Fruit fly (Drosophila melanogaster) whole organism, embryonic: ENCODE results near the gene Lst8.

Experiments used
- Bgb ChIP-seq: fragments of 200-800 bp; sonication (Bioruptor generic); IDR thresholded peaks from 2 replicates; pipeline ENCODE4 v1.3.6; 2022; ENCODE audit warnings: missing biosample characterization, missing genetic modification characterization; ENCODE audit not compliant: partially characterized antibody
- BtbVII ChIP-seq: fragments of 200-800 bp; sonication (Bioruptor generic); optimal IDR thresholded peaks from 3 replicates; lab custom pipeline; 2017; ENCODE audit warnings: missing biosample characterization, mild to moderate bottlenecking, missing genetic modification characterization
- CG11398 ChIP-seq: fragments of 200-800 bp; sonication (Bioruptor generic); optimal IDR thresholded peaks from 2 replicates; lab custom pipeline; 2016; ENCODE audit warnings: missing biosample characterization, missing genetic modification characterization
- CG12769 ChIP-seq: fragments of 200-800 bp; sonication (Bioruptor generic); optimal IDR thresholded peaks from 2 replicates; lab custom pipeline; 2019; ENCODE audit warnings: missing biosample characterization, mild to moderate bottlenecking, missing genetic modification characterization, moderate library complexity
- CG14860 ChIP-seq: fragments of 200-800 bp; sonication (Bioruptor generic); IDR thresholded peaks from 3 replicates; pipeline ENCODE4 v1.3.6; 2022; ENCODE audit warnings: missing biosample characterization, missing genetic modification characterization; ENCODE audit not compliant: partially characterized antibody
- CG1792 ChIP-seq: fragments of 200-800 bp; sonication (Bioruptor generic); optimal IDR thresholded peaks from 2 replicates; lab custom pipeline; 2016; ENCODE audit warnings: missing biosample characterization, missing genetic modification characterization
- CG30020 ChIP-seq: fragments of 200-800 bp; optimal IDR thresholded peaks from 2 replicates; lab custom pipeline; 2019; ENCODE audit warnings: missing biosample characterization, mild to moderate bottlenecking, missing genetic modification characterization, moderate library complexity
- CG31441 ChIP-seq: fragments of 200-800 bp; sonication (Bioruptor generic); IDR thresholded peaks from 2 replicates; pipeline ENCODE4 v1.3.6; 2022; ENCODE audit warnings: missing biosample characterization, missing genetic modification characterization
- CG3407 ChIP-seq: fragments of 200-800 bp; sonication (Bioruptor generic); optimal IDR thresholded peaks from 2 replicates; lab custom pipeline; 2018; ENCODE audit warnings: missing biosample characterization, mild to moderate bottlenecking, missing genetic modification characterization
- CG34422 ChIP-seq: fragments of 200-800 bp; sonication (Bioruptor generic); IDR thresholded peaks from 3 replicates; pipeline ENCODE4 v1.3.6; 2022; ENCODE audit warnings: missing biosample characterization, missing genetic modification characterization
- CG4282 ChIP-seq: fragments of 200-800 bp; sonication (Bioruptor generic); optimal IDR thresholded peaks from 2 replicates; lab custom pipeline; 2016; ENCODE audit warnings: missing biosample characterization, missing genetic modification characterization
- CG4404 ChIP-seq: fragments of 200-800 bp; sonication (Bioruptor generic); IDR thresholded peaks from 2 replicates; pipeline ENCODE4 v1.3.6; 2022; ENCODE audit warnings: missing biosample characterization, missing genetic modification characterization
- CG4820 ChIP-seq: fragments of 200-800 bp; sonication (Bioruptor generic); optimal IDR thresholded peaks from 3 replicates; lab custom pipeline; 2016; ENCODE audit warnings: missing biosample characterization, missing genetic modification characterization
- CG6813 ChIP-seq: fragments of 200-800 bp; sonication (Bioruptor generic); optimal IDR thresholded peaks from 2 replicates; lab custom pipeline; 2017; ENCODE audit warnings: missing biosample characterization, missing genetic modification characterization, mild to moderate bottlenecking, moderate library complexity, missing genetic modification reagents
- CG7928 ChIP-seq: fragments of 200-800 bp; sonication (Bioruptor generic); optimal IDR thresholded peaks from 2 replicates; lab custom pipeline; 2017; ENCODE audit warnings: missing biosample characterization, mild to moderate bottlenecking, missing genetic modification characterization
- CG8359 ChIP-seq: fragments of 200-800 bp; sonication (Bioruptor generic); optimal IDR thresholded peaks from 2 replicates; lab custom pipeline; 2017; ENCODE audit warnings: missing biosample characterization, mild to moderate bottlenecking, missing genetic modification characterization, borderline replicate concordance
- CG9215 ChIP-seq: fragments of 200-800 bp; sonication (Bioruptor generic); IDR thresholded peaks from 2 replicates; pipeline ENCODE4 v1.3.6; 2022; ENCODE audit warnings: missing biosample characterization, missing genetic modification characterization
- CG9609 ChIP-seq: fragments of 200-800 bp; sonication (Bioruptor generic); optimal IDR thresholded peaks from 3 replicates; lab custom pipeline; 2016; ENCODE audit warnings: missing biosample characterization, missing genetic modification characterization
- Chrac-16 ChIP-seq: fragments of 200-800 bp; sonication (Bioruptor generic); optimal IDR thresholded peaks from 3 replicates; lab custom pipeline; 2016; ENCODE audit warnings: missing biosample characterization, missing genetic modification characterization
- Dfd ChIP-seq, 2 experiments: fragments of >200 bp; optimal IDR thresholded peaks; 2 replicates each; lab custom pipeline; 2017; ENCODE audit warnings: missing biosample characterization in 2 of 2, missing genetic modification characterization in 2 of 2
- Eip74EF ChIP-seq, 2 experiments: fragments of 200-800 bp in 1 of 2; fragments of >200 bp in 1 of 2; sonication (Bioruptor generic) in 1 of 2; optimal IDR thresholded peaks; 2 replicates each; lab custom pipeline; 2017 to 2019; ENCODE audit warnings: missing biosample characterization in 2 of 2, missing genetic modification characterization in 2 of 2, mild to moderate bottlenecking in 1 of 2, moderate library complexity in 1 of 2
- HHEX ChIP-seq: fragments of 200-800 bp; sonication (Bioruptor generic); optimal IDR thresholded peaks from 3 replicates; lab custom pipeline; 2017; ENCODE audit warnings: missing biosample characterization, mild to moderate bottlenecking, missing genetic modification characterization, missing genetic modification reagents
- Jarid2 ChIP-seq: fragments of 200-800 bp; sonication (Bioruptor generic); optimal IDR thresholded peaks from 3 replicates; lab custom pipeline; 2017; ENCODE audit warnings: mild to moderate bottlenecking, missing biosample characterization, missing genetic modification reagents, missing genetic modification characterization
- Mad ChIP-seq: fragments of 200-800 bp; sonication (Bioruptor generic); optimal IDR thresholded peaks from 2 replicates; lab custom pipeline; 2016; ENCODE audit warnings: missing biosample characterization, missing genetic modification characterization
- Nf-YC ChIP-seq: fragments of 200-800 bp; optimal IDR thresholded peaks from 3 replicates; lab custom pipeline; 2019; ENCODE audit warnings: missing biosample characterization, mild to moderate bottlenecking, missing genetic modification characterization, moderate library complexity
- Oli ChIP-seq: fragments of 200-800 bp; sonication (Bioruptor generic); optimal IDR thresholded peaks from 2 replicates; lab custom pipeline; 2018; ENCODE audit warnings: missing biosample characterization, mild to moderate bottlenecking, missing genetic modification characterization, moderate library complexity
- Spps ChIP-seq: fragments of 200-800 bp; sonication (Bioruptor generic); optimal IDR thresholded peaks from 2 replicates; lab custom pipeline; 2018; ENCODE audit warnings: missing biosample characterization, mild to moderate bottlenecking, missing genetic modification characterization
- Ssrp ChIP-seq: fragments of 200-800 bp; sonication (Bioruptor generic); optimal IDR thresholded peaks from 2 replicates; lab custom pipeline; 2018; ENCODE audit warnings: missing biosample characterization, mild to moderate bottlenecking, missing genetic modification characterization, moderate library complexity
- ac ChIP-seq: fragments of 200-800 bp; sonication (Bioruptor generic); optimal IDR thresholded peaks from 3 replicates; lab custom pipeline; 2017; ENCODE audit warnings: missing biosample characterization, mild to moderate bottlenecking, missing genetic modification characterization
- ap ChIP-seq: fragments of 200-800 bp; sonication (Bioruptor generic); IDR thresholded peaks from 2 replicates; pipeline ENCODE4 v1.3.6; 2022; ENCODE audit warnings: missing biosample characterization, missing genetic modification characterization
- ash1 ChIP-seq: fragments of 200-800 bp; sonication (Bioruptor generic); optimal IDR thresholded peaks from 2 replicates; lab custom pipeline; 2018; ENCODE audit warnings: missing biosample characterization, mild to moderate bottlenecking, missing genetic modification characterization
- dan ChIP-seq: fragments of 200-800 bp; sonication (Bioruptor generic); IDR thresholded peaks from 2 replicates; pipeline ENCODE4 v1.3.6; 2022; ENCODE audit warnings: missing biosample characterization, missing genetic modification characterization
- fd102C ChIP-seq: fragments of 200-800 bp; sonication (Bioruptor generic); optimal IDR thresholded peaks from 2 replicates; lab custom pipeline; 2018; ENCODE audit warnings: missing biosample characterization, mild to moderate bottlenecking, missing genetic modification characterization, moderate library complexity
- gem ChIP-seq: fragments of 200-800 bp; sonication (Bioruptor generic); optimal IDR thresholded peaks from 2 replicates; lab custom pipeline; 2019; ENCODE audit warnings: missing biosample characterization, mild to moderate bottlenecking, missing genetic modification characterization, moderate library complexity
- lilli ChIP-seq: fragments of 200-800 bp; sonication (Bioruptor generic); optimal IDR thresholded peaks from 3 replicates; lab custom pipeline; 2016; ENCODE audit warnings: missing biosample characterization, missing genetic modification characterization
- mam ChIP-seq: fragments of 200-800 bp; sonication (Bioruptor generic); optimal IDR thresholded peaks from 3 replicates; lab custom pipeline; 2016; ENCODE audit warnings: missing biosample characterization, missing genetic modification characterization
- nom ChIP-seq: fragments of 200-800 bp; sonication (Bioruptor generic); optimal IDR thresholded peaks from 2 replicates; lab custom pipeline; 2017; ENCODE audit warnings: missing biosample characterization, missing genetic modification characterization, mild to moderate bottlenecking, moderate library complexity, missing genetic modification reagents
- pnt ChIP-seq: fragments of 200-800 bp; sonication (Bioruptor generic); optimal IDR thresholded peaks from 3 replicates; lab custom pipeline; 2016; ENCODE audit warnings: missing biosample characterization, missing genetic modification characterization
- pum ChIP-seq: fragments of 200-800 bp; sonication (Bioruptor generic); optimal IDR thresholded peaks from 2 replicates; lab custom pipeline; 2016; ENCODE audit warnings: missing biosample characterization, missing genetic modification characterization
- pzg ChIP-seq: fragments of 200-800 bp; sonication (Bioruptor generic); optimal IDR thresholded peaks from 3 replicates; lab custom pipeline; 2018; ENCODE audit warnings: missing biosample characterization, mild to moderate bottlenecking, missing genetic modification characterization, moderate library complexity
- repo ChIP-seq: fragments of 200-800 bp; sonication (Bioruptor generic); optimal IDR thresholded peaks from 2 replicates; lab custom pipeline; 2016; ENCODE audit warnings: missing biosample characterization, missing genetic modification characterization
- salm ChIP-seq: fragments of 200-800 bp; sonication (Bioruptor generic); optimal IDR thresholded peaks from 2 replicates; lab custom pipeline; 2018; ENCODE audit warnings: missing biosample characterization, mild to moderate bottlenecking, missing genetic modification characterization
- slbo ChIP-seq: fragments of 200-800 bp; sonication (Bioruptor generic); IDR thresholded peaks from 2 replicates; pipeline ENCODE4 v1.3.6; 2022; ENCODE audit warnings: missing biosample characterization, missing genetic modification characterization
- sug ChIP-seq: fragments of 200-800 bp; optimal IDR thresholded peaks from 2 replicates; lab custom pipeline; 2019; ENCODE audit warnings: missing biosample characterization, mild to moderate bottlenecking, missing genetic modification characterization, moderate library complexity
- tll ChIP-seq, 2 experiments: fragments of 200-800 bp in 1 of 2; fragments of >200 bp in 1 of 2; sonication (Bioruptor generic) in 1 of 2; optimal IDR thresholded peaks; 2 replicates each; lab custom pipeline; 2017 to 2019; ENCODE audit warnings: missing biosample characterization in 2 of 2, missing genetic modification characterization in 2 of 2, mild to moderate bottlenecking in 1 of 2, moderate library complexity in 1 of 2
- toy ChIP-seq: fragments of 200-800 bp; sonication (Bioruptor generic); IDR thresholded peaks from 2 replicates; pipeline ENCODE4 v1.3.6; 2022; ENCODE audit warnings: missing biosample characterization, missing genetic modification characterization
- ttk ChIP-seq: fragments of 200-800 bp; sonication (Bioruptor generic); IDR thresholded peaks from 2 replicates; pipeline ENCODE4 v2.1.2; 2022; ENCODE audit warnings: missing biosample characterization, missing genetic modification characterization
- twi ChIP-seq: fragments of 200-800 bp; optimal IDR thresholded peaks from 2 replicates; lab custom pipeline; 2019; ENCODE audit warnings: missing biosample characterization, mild to moderate bottlenecking, missing genetic modification characterization, moderate library complexity
- unc-4 ChIP-seq: fragments of 200-800 bp; sonication (Bioruptor generic); IDR thresholded peaks from 2 replicates; pipeline ENCODE4 v1.3.6; 2022; ENCODE audit warnings: missing biosample characterization, missing genetic modification characterization; ENCODE audit not compliant: partially characterized antibody

Lst8 gene

dm6 chrX:9641184-9641772, 35.5 kb upstream of the Lst8 start (continued):
- TF ChIP-seq tll (GFP tag; optimal IDR thresholded peaks at IDR 0.05; lab: Kevin White, UChicago) (no peak), Jarid2 (GFP tag; lab: Kevin White, UChicago) (peak; percentile 52), fd102C (GFP tag; lab: Kevin White, UChicago) (no peak), pnt (GFP tag; lab: Kevin White, UChicago) (no peak), CG4282 (GFP tag; lab: Kevin White, UChicago) (no peak), BtbVII (GFP tag; lab: Kevin White, UChicago) (peak; percentile 78), pum (GFP tag; lab: Kevin White, UChicago) (no peak), repo (GFP tag; lab: Kevin White, UChicago) (no peak), Eip74EF (GFP tag; optimal IDR thresholded peaks at IDR 0.05; lab: Kevin White, UChicago) (peak in 1 of 2 experiments; percentile 49), Spps (tag; lab: Kevin White, UChicago) (no peak), Bgb (GFP tag; lab: Robert Waterston, UW) (no peak), sug (peak; percentile 46), mam (GFP tag; lab: Kevin White, UChicago) (peak; percentile 34), dan (GFP tag; lab: Robert Waterston, UW) (no peak), Chrac-16 (peak; percentile 21), slbo (peak; percentile 85), CG8359 (no peak), unc-4 (GFP tag; lab: Robert Waterston, UW) (no peak), CG30020 (tag; lab: Kevin White, UChicago) (no peak), ash1 (GFP tag; lab: Kevin White, UChicago) (no peak), CG9609 (GFP tag; lab: Kevin White, UChicago) (no peak), ttk (0 out of 2 replicates have a peak, but pooled peaks have one; percentile 12), nom (GFP tag; lab: Kevin White, UChicago) (no peak), CG34422 (0 out of 3 replicates have a peak, but pooled peaks have one; percentile 57), salm (peak; percentile 71), toy (no peak), lilli (GFP tag; lab: Kevin White, UChicago) (peak; percentile 64), CG4404 (GFP tag; lab: Robert Waterston, UW) (0 out of 2 replicates have a peak, but pooled peaks have one; percentile 11), CG31441 (GFP tag; lab: Robert Waterston, UW) (peak; percentile 68), pzg (GFP tag; lab: Kevin White, UChicago) (no peak), CG7928 (peak; percentile 58), ap (GFP tag; lab: Robert Waterston, UW) (0 out of 2 replicates have a peak, but pooled peaks have one; percentile 33), CG1792 (GFP tag; lab: Kevin White, UChicago) (no peak), Dfd (GFP tag; optimal IDR thresholded peaks at IDR 0.05; lab: Kevin White, UChicago) (no peak), CG3407 (GFP tag; lab: Kevin White, UChicago) (no peak), CG12769 (tag; lab: Kevin White, UChicago) (peak; percentile 88), Oli (peak; percentile 68), ac (GFP tag; lab: Kevin White, UChicago) (no peak), CG11398 (GFP tag; lab: Kevin White, UChicago) (no peak), CG9215 (GFP tag; lab: Robert Waterston, UW) (peak; percentile 65), Ssrp (tag; lab: Kevin White, UChicago) (no peak), CG6813 (peak; percentile 76), CG14860 (GFP tag; lab: Robert Waterston, UW) (no peak), CG4820 (GFP tag; lab: Kevin White, UChicago) (no peak), Nf-YC (tag; lab: Kevin White, UChicago) (no peak), Mad (GFP tag; lab: Kevin White, UChicago) (no peak), twi (no peak), HHEX (peak; percentile 60), gem (tag; lab: Kevin White, UChicago) (peak; percentile 88)
